Worm (Caenorhabditis elegans) whole organism, L4/young adult: Measurements from ENCODE around the gene fbxa-71.

Source experiments
- W03F9.2 ChIP-seq: fragments of 150-350 bp; optimal IDR thresholded peaks from 2 replicates; lab custom pipeline; 2014; ENCODE audit warnings: missing biosample characterization, missing genetic modification characterization
- him-1 ChIP-seq: sonication (generic microtip); optimal IDR thresholded peaks from 2 replicates; lab custom pipeline; 2016; ENCODE audit warnings: missing genotype, missing genetic modification reagents, missing genetic modification characterization, missing compliant biosample characterization

- TF ChIP-seq W03F9.2 (no peak), him-1 (tag; lab: Kevin White, UChicago) (no peak)
Measured at ce11 chrIII:2239587-2240144, 16.0 kb upstream of the fbxa-71 start, which contains the start of gene C39B5.10.
